Worm (Caenorhabditis elegans) whole organism, L1 larva: ENCODE measurements around the gene tsfm-1.

Source experiments
- C04F5.9 ChIP-seq: sonication (generic microtip); optimal IDR thresholded peaks from 2 replicates; lab custom pipeline; 2016; ENCODE audit warnings: missing genetic modification characterization, missing compliant biosample characterization
- C16A3.4 ChIP-seq: fragments of 150-350 bp; optimal IDR thresholded peaks from 2 replicates; lab custom pipeline; 2014; ENCODE audit warnings: missing biosample characterization, missing genetic modification characterization
- C34B4.2 ChIP-seq: sonication (generic microtip); optimal IDR thresholded peaks from 2 replicates; lab custom pipeline; 2017; ENCODE audit warnings: mild to moderate bottlenecking, missing genetic modification characterization, missing compliant biosample characterization
- F16B12.6 ChIP-seq: fragments of 150-350 bp; optimal IDR thresholded peaks from 2 replicates; lab custom pipeline; 2014; ENCODE audit warnings: missing biosample characterization, missing genetic modification characterization
- Y116A8C.19 ChIP-seq: sonication (generic microtip); optimal IDR thresholded peaks from 2 replicates; lab custom pipeline; 2016; ENCODE audit warnings: missing compliant biosample characterization, missing genetic modification characterization, borderline replicate concordance
- alr-1 ChIP-seq: fragments of 200-800 bp; sonication (Bioruptor generic); optimal IDR thresholded peaks from 2 replicates; lab custom pipeline; 2018; ENCODE audit warnings: borderline replicate concordance, mild to moderate bottlenecking, missing genetic modification characterization, missing compliant biosample characterization
- aly-2 ChIP-seq: fragments of 150-350 bp; optimal IDR thresholded peaks from 2 replicates; lab custom pipeline; 2014; ENCODE audit warnings: missing biosample characterization, missing genetic modification characterization
- blmp-1 ChIP-seq: fragments of 150-350 bp; optimal IDR thresholded peaks from 2 replicates; lab custom pipeline; 2014; ENCODE audit warnings: missing biosample characterization, missing genetic modification characterization
- ceh-63 ChIP-seq: fragments of 200-800 bp; sonication (Bioruptor generic); optimal IDR thresholded peaks from 2 replicates; lab custom pipeline; 2018; ENCODE audit warnings: mild to moderate bottlenecking, missing genetic modification characterization, missing compliant biosample characterization
- ceh-8 ChIP-seq: fragments of 200-800 bp; sonication (Bioruptor generic); optimal IDR thresholded peaks from 2 replicates; lab custom pipeline; 2018; ENCODE audit warnings: mild to moderate bottlenecking, missing genetic modification characterization, moderate library complexity, missing compliant biosample characterization
- ceh-82 ChIP-seq, 3 experiments: fragments of 150-350 bp in 1 of 3; sonication (generic microtip) in 2 of 3; optimal IDR thresholded peaks; 2 replicates each; lab custom pipeline; 2014 to 2017; ENCODE audit warnings: missing biosample characterization in 3 of 3, missing genetic modification characterization in 3 of 3
- ceh-90 ChIP-seq: sonication (generic microtip); optimal IDR thresholded peaks from 2 replicates; lab custom pipeline; 2016; ENCODE audit warnings: missing genetic modification characterization, missing compliant biosample characterization
- dsc-1 ChIP-seq: sonication (generic microtip); optimal IDR thresholded peaks from 2 replicates; lab custom pipeline; 2016; ENCODE audit warnings: mild to moderate bottlenecking, missing genetic modification characterization, missing compliant biosample characterization
- efl-1 ChIP-seq, 4 experiments: fragments of 150-350 bp; optimal IDR thresholded peaks in 3 of 4; peaks in 1 of 4; 1 replicate in 1 of 4; 2 replicates in 3 of 4; lab custom pipeline; 2014; ENCODE audit warnings: missing biosample characterization in 2 of 4, missing genetic modification characterization in 2 of 4, missing genetic modification reagents in 2 of 4
- efl-3 ChIP-seq: fragments of 200-800 bp; sonication (Bioruptor generic); optimal IDR thresholded peaks from 2 replicates; lab custom pipeline; 2018; ENCODE audit warnings: mild to moderate bottlenecking, missing genetic modification characterization, missing compliant biosample characterization
- egl-27 ChIP-seq, 2 experiments: fragments of 150-350 bp in 1 of 2; sonication (generic microtip); optimal IDR thresholded peaks; 3 replicates each; lab custom pipeline; 2017 to 2018; ENCODE audit warnings: missing biosample characterization in 2 of 2, missing genetic modification characterization in 2 of 2, missing genetic modification reagents in 2 of 2
- elt-2 ChIP-seq: sonication (generic microtip); optimal IDR thresholded peaks from 2 replicates; lab custom pipeline; 2016; ENCODE audit warnings: missing genetic modification characterization, mild to moderate bottlenecking, inconsistent platforms, missing compliant biosample characterization, missing genetic modification reagents
- elt-3 ChIP-seq, 6 experiments: fragments of 150-350 bp in 1 of 6; sonication (generic microtip); optimal IDR thresholded peaks; 2 replicates each; lab custom pipeline; 2017 to 2018; ENCODE audit warnings: missing biosample characterization in 6 of 6, missing genetic modification characterization in 6 of 6, inconsistent platforms in 1 of 6
- ets-5 ChIP-seq: fragments of 200-800 bp; sonication (Bioruptor generic); IDR thresholded peaks from 2 replicates; pipeline ENCODE4 v1.3.6; 2022; ENCODE audit warnings: missing genetic modification characterization, missing compliant biosample characterization
- fkh-4 ChIP-seq: sonication (generic microtip); optimal IDR thresholded peaks from 2 replicates; lab custom pipeline; 2016; ENCODE audit warnings: missing compliant biosample characterization, missing genetic modification characterization, borderline replicate concordance
- fos-1 ChIP-seq: fragments of 150-350 bp; optimal IDR thresholded peaks from 2 replicates; lab custom pipeline; 2014; ENCODE audit warnings: missing biosample characterization, missing genetic modification characterization
- jun-1 ChIP-seq: fragments of 150-350 bp; optimal IDR thresholded peaks from 2 replicates; lab custom pipeline; 2014; ENCODE audit warnings: missing biosample characterization, missing genetic modification reagents, missing genetic modification characterization
- lin-15B ChIP-seq: fragments of 150-350 bp; sonication (generic microtip); optimal IDR thresholded peaks from 3 replicates; lab custom pipeline; 2014; ENCODE audit warnings: missing biosample characterization, missing genetic modification characterization
- lin-35 ChIP-seq, 2 experiments: fragments of 150-350 bp; optimal IDR thresholded peaks; 2 replicates each; lab custom pipeline; 2014; ENCODE audit warnings: missing biosample characterization in 2 of 2, missing genetic modification characterization in 2 of 2, missing genetic modification reagents in 2 of 2
- lin-39 ChIP-seq: fragments of 150-350 bp; optimal IDR thresholded peaks from 2 replicates; lab custom pipeline; 2014; ENCODE audit warnings: missing biosample characterization, missing genetic modification reagents, missing genetic modification characterization
- lsy-2 ChIP-seq, 2 experiments: fragments of 150-350 bp; optimal IDR thresholded peaks; 2 replicates each; lab custom pipeline; 2014; ENCODE audit warnings: missing biosample characterization in 2 of 2, missing genetic modification characterization in 2 of 2
- mdl-1 ChIP-seq, 2 experiments: fragments of 150-350 bp; optimal IDR thresholded peaks; 2 replicates each; lab custom pipeline; 2014 to 2017; ENCODE audit warnings: missing biosample characterization in 2 of 2, missing genetic modification characterization in 2 of 2, inconsistent platforms in 1 of 2
- mep-1 ChIP-seq: fragments of 150-350 bp; optimal IDR thresholded peaks from 2 replicates; lab custom pipeline; 2014; ENCODE audit warnings: missing biosample characterization, missing genetic modification characterization
- nhr-11 ChIP-seq: fragments of 150-350 bp; optimal IDR thresholded peaks from 2 replicates; lab custom pipeline; 2014; ENCODE audit warnings: missing biosample characterization, missing genetic modification characterization
- nhr-20 ChIP-seq: sonication (generic microtip); optimal IDR thresholded peaks from 2 replicates; lab custom pipeline; 2016; ENCODE audit warnings: mild to moderate bottlenecking, missing genetic modification characterization, missing compliant biosample characterization
- nhr-237 ChIP-seq: fragments of 150-350 bp; optimal IDR thresholded peaks from 2 replicates; lab custom pipeline; 2014; ENCODE audit warnings: missing biosample characterization, missing genetic modification characterization
- nhr-28 ChIP-seq: fragments of 150-350 bp; optimal IDR thresholded peaks from 2 replicates; lab custom pipeline; 2014; ENCODE audit warnings: missing biosample characterization, missing genetic modification characterization
- nhr-47 ChIP-seq: sonication (generic microtip); optimal IDR thresholded peaks from 2 replicates; lab custom pipeline; 2016; ENCODE audit warnings: mild to moderate bottlenecking, missing genetic modification characterization, moderate library complexity, missing compliant biosample characterization
- nhr-71 ChIP-seq: sonication (generic microtip); optimal IDR thresholded peaks from 2 replicates; lab custom pipeline; 2016; ENCODE audit warnings: mild to moderate bottlenecking, missing genetic modification characterization, moderate library complexity, missing compliant biosample characterization
- nhr-84 ChIP-seq: sonication (generic microtip); optimal IDR thresholded peaks from 2 replicates; lab custom pipeline; 2017; ENCODE audit warnings: missing biosample characterization, missing genetic modification characterization
- nhr-85 ChIP-seq: sonication (generic microtip); peaks from one replicate; lab custom pipeline; 2016; ENCODE audit warnings: missing genetic modification characterization, inconsistent platforms, missing compliant biosample characterization
- rnt-1 ChIP-seq: sonication (generic microtip); optimal IDR thresholded peaks from 2 replicates; lab custom pipeline; 2016; ENCODE audit warnings: mild to moderate bottlenecking, missing genetic modification characterization, moderate library complexity, missing compliant biosample characterization
- snu-23 ChIP-seq: sonication (generic microtip); optimal IDR thresholded peaks from 2 replicates; lab custom pipeline; 2016; ENCODE audit warnings: missing genetic modification characterization, missing compliant biosample characterization
- sox-4 ChIP-seq: sonication (generic microtip); optimal IDR thresholded peaks from 2 replicates; lab custom pipeline; 2016; ENCODE audit warnings: missing genetic modification characterization, missing compliant biosample characterization
- sptf-1 ChIP-seq: fragments of 150-350 bp; optimal IDR thresholded peaks from 2 replicates; lab custom pipeline; 2014; ENCODE audit warnings: missing biosample characterization, missing genetic modification characterization
- sup-37 ChIP-seq: fragments of 200-800 bp; sonication (Bioruptor generic); optimal IDR thresholded peaks from 2 replicates; lab custom pipeline; 2018; ENCODE audit warnings: mild to moderate bottlenecking, missing genetic modification characterization, missing compliant biosample characterization
- tbx-2 ChIP-seq: sonication (generic microtip); optimal IDR thresholded peaks from 2 replicates; lab custom pipeline; 2016; ENCODE audit warnings: missing genetic modification characterization, missing compliant biosample characterization
- unc-130 ChIP-seq: fragments of 150-350 bp; optimal IDR thresholded peaks from 2 replicates; lab custom pipeline; 2017; ENCODE audit warnings: missing biosample characterization, missing genetic modification characterization, inconsistent platforms
- unc-30 ChIP-seq: sonication (generic microtip); optimal IDR thresholded peaks from 2 replicates; lab custom pipeline; 2017; ENCODE audit warnings: missing biosample characterization, missing genetic modification characterization
- unc-62 ChIP-seq: fragments of 150-350 bp; optimal IDR thresholded peaks from 2 replicates; lab custom pipeline; 2014; ENCODE audit warnings: missing biosample characterization, missing genetic modification reagents, missing genetic modification characterization
- vab-15 ChIP-seq: sonication (generic microtip); optimal IDR thresholded peaks from 2 replicates; lab custom pipeline; 2017; ENCODE audit warnings: missing genotype, mild to moderate bottlenecking, missing genetic modification characterization, missing compliant biosample characterization
- xbp-1 ChIP-seq: sonication (generic microtip); optimal IDR thresholded peaks from 2 replicates; lab custom pipeline; 2016; ENCODE audit warnings: missing genetic modification characterization, missing compliant biosample characterization
- zag-1 ChIP-seq: fragments of 150-350 bp; optimal IDR thresholded peaks from 2 replicates; lab custom pipeline; 2014; ENCODE audit warnings: missing biosample characterization, missing genetic modification characterization
- ztf-4 ChIP-seq: fragments of 150-350 bp; optimal IDR thresholded peaks from 2 replicates; lab custom pipeline; 2014; ENCODE audit warnings: missing biosample characterization, missing genetic modification characterization

Gene tsfm-1

DNA sequence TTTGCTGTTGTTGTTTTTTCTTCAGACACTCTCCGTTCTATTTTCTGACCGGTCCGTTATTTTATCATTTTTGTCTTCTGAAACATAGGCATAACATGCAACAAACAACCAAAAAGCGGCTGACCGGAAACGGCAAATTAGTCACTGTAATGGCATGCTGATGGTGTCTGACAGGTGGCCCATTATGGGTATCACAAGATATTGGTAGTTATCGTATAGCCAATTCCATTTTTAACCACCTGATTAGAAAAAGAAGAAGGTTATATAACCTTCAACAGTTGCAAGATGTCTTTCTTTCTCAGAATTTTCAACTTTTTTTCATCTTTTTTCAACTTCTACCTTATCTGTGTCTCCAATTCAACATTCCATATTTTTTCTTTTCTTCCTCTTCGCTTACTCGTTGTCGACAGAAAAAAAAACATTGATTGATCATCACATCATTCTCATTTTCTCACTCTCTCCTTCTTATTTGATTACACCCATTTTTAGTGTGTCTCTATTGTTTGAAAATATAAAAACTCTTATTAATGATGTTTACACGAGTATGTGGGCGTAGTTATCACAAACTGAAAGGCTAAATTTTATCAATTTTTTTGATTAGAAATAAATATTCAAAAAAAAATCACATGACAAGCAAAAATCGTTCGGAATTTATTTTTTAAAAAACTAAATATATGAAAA lies 29.6 kb upstream of the tsfm-1 start (continued):
- TF ChIP-seq lsy-2 (tag; optimal IDR thresholded peaks at IDR 0.05; lab: Kevin White, UChicago) (peak; percentile 24 to 53), Y116A8C.19 (tag; lab: Kevin White, UChicago) (no peak), tbx-2 (tag; lab: Kevin White, UChicago) (peak; percentile 50), zag-1 (tag; lab: Kevin White, UChicago) (no peak), ets-5 (no peak), unc-130 (tag; lab: Kevin White, UChicago) (peak; percentile 62), mep-1 (peak; percentile 43), sox-4 (tag; lab: Kevin White, UChicago) (no peak), nhr-84 (tag; lab: Kevin White, UChicago) (no peak), ceh-82 (tag; optimal IDR thresholded peaks at IDR 0.05; lab: Kevin White, UChicago) (no peak), efl-3 (GFP tag; lab: Kevin White, UChicago) (no peak), ceh-90 (no peak), elt-3 (tag; optimal IDR thresholded peaks at IDR 0.05; lab: Kevin White, UChicago) (peak in 2 of 6 experiments; percentile 19 to 37), unc-30 (no peak)
- TF ChIP-seq, all 84 proteins: peak for 22

DNA sequence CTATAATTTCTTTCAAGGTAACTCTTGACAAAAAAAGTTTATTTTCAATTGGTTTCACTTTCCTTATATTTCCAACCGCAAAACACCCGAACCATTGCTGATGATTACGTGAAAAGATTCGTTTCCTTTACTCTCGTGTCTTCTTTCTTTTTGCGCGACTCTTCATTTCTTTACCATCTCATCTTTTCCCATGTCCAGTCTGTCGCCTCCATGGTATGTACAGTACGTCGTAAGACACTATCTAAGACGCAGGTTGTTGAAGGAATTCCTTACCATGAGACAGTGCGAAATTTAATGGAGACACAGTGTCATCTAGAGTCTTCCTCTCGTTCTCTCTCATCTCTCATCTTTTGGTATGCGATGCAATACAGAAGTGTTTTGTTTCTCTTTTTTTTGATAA lies 28.8 kb upstream of the tsfm-1 start:
- no peak for TF ChIP-seq unc-62 (GFP tag; lab: Kevin White, UChicago)
- no peak for TF ChIP-seq C04F5.9 (tag; lab: Kevin White, UChicago)
- TF ChIP-seq elt-2 (tag; lab: Kevin White, UChicago), result peak; percentile 43
- peak; percentile 18 for TF ChIP-seq xbp-1 (tag; lab: Kevin White, UChicago)
- peak; percentile 35 for TF ChIP-seq nhr-47 (tag; lab: Kevin White, UChicago)
- peak; percentile 76 for TF ChIP-seq C16A3.4 (tag; lab: Kevin White, UChicago)
- no peak for TF ChIP-seq nhr-11 (tag; lab: Kevin White, UChicago)
- no peak for TF ChIP-seq vab-15 (tag; lab: Kevin White, UChicago)
- TF ChIP-seq mdl-1 (tag; optimal IDR thresholded peaks at IDR 0.05; lab: Kevin White, UChicago), result peak in 1 of 2 experiments; percentile 84
- no peak for TF ChIP-seq ceh-90
- peak; percentile 97 for TF ChIP-seq blmp-1 (tag; lab: Kevin White, UChicago)
- TF ChIP-seq nhr-20 (tag; lab: Kevin White, UChicago), result peak; percentile 81
- TF ChIP-seq ceh-82 (tag; optimal IDR thresholded peaks at IDR 0.05; lab: Kevin White, UChicago), result peak; percentile 5 to 28 (median 19)
- TF ChIP-seq lin-39, result no peak
- no peak for TF ChIP-seq sptf-1
- TF ChIP-seq unc-30, result no peak
- TF ChIP-seq lin-15B (tag; lab: Kevin White, UChicago), result no peak
- no peak for TF ChIP-seq C34B4.2
- TF ChIP-seq ztf-4, result no peak
- peak; percentile 49 for TF ChIP-seq tbx-2 (tag; lab: Kevin White, UChicago)
- no peak for TF ChIP-seq dsc-1 (tag; lab: Kevin White, UChicago)
- TF ChIP-seq rnt-1, result no peak
- TF ChIP-seq mep-1, result peak; percentile 73
- TF ChIP-seq egl-27 (tag; optimal IDR thresholded peaks at IDR 0.05; lab: Kevin White, UChicago), result peak; percentile 47 to 54
- no peak for TF ChIP-seq ceh-8
- TF ChIP-seq jun-1, result peak; percentile 77
- no peak for TF ChIP-seq nhr-28 (tag; lab: Kevin White, UChicago)
- TF ChIP-seq nhr-71 (tag; lab: Kevin White, UChicago), result peak; percentile 81
- TF ChIP-seq nhr-84 (tag; lab: Kevin White, UChicago), result no peak
- no peak for TF ChIP-seq F16B12.6 (tag; lab: Kevin White, UChicago)
- TF ChIP-seq fos-1, result peak; percentile 62
- peak; percentile 96 for TF ChIP-seq nhr-85 (tag; lab: Kevin White, UChicago)
- TF ChIP-seq efl-1 (optimal IDR thresholded peaks at IDR 0.05; lab: Kevin White, UChicago), result peak; percentile 58 to 72
- TF ChIP-seq efl-1 (GFP tag; optimal IDR thresholded peaks at IDR 0.05 in 1 of 2; lab: Kevin White, UChicago), result peak; percentile 3 to 91
- TF ChIP-seq snu-23 (GFP tag; lab: Kevin White, UChicago), result peak; percentile 76
- TF ChIP-seq lin-35 (GFP tag; optimal IDR thresholded peaks at IDR 0.05; lab: Kevin White, UChicago), result peak; percentile 16 to 85
- TF ChIP-seq fkh-4 (tag; lab: Kevin White, UChicago), result no peak
- no peak for TF ChIP-seq nhr-237
- no peak for TF ChIP-seq alr-1
- TF ChIP-seq sup-37 (GFP tag; lab: Kevin White, UChicago), result no peak
- no peak for TF ChIP-seq ceh-63 (GFP tag; lab: Kevin White, UChicago)
- no peak for TF ChIP-seq aly-2 (tag; lab: Kevin White, UChicago)
